Worm (Caenorhabditis elegans): ENCODE data around the gene T07F8.1.

Gene T07F8.1

DNA sequence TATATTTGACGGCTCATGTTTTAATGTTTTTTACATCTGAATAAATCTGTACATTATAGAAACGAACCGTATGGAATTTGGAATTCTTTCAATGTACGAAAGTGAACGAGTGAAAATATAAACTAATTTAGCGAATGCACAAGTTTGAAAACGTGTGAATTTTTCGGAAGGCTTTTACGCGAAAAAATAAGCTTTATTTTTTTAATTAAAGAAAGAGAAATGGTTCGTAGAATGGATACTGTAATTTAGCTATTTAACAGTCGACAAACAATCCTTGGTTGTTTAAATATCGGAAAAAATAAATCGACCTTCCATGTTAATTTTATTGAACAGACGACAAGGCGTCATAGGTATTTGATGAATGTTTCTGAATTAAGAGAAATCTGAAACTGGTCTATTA is 47.3 kb downstream of the T07F8.1 start, which contains the start of gene acdh-12:
Gene acdh-12 (minus strand): TSS at position 101 of the 400 bp plus-strand sequence.
- TF ChIP-seq nhr-77 (tag; optimal IDR thresholded peaks at IDR 0.05) (no peak), hif-1 (tag; optimal IDR thresholded peaks at IDR 0.05) (no peak), ZK337.2 (GFP tag; IDR thresholded peaks at IDR 0.05) (no peak)

DNA sequence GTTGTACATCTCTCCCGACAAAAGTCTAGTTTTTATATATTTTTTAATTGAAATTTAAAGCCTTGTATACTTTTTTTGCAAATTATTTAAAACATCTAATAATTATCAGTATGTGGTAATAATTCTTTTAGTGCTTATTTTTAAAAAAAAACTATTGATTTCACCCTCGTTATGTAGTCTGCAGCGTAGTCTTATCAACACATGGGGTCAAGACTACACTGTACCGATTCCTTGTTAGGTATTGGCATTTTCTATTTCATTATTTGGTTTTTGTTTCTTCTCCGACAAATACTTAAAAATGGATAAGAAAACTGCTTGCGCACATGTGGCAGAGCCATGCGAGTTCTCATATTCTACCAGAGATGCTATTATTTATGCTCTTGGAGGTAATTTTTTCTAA is 47.8 kb downstream of the T07F8.1 start, which contains the start of gene maoc-1:
Gene maoc-1 (plus strand): TSS at position 237 of the 400 bp plus-strand sequence.
- TF ChIP-seq ceh-82 (tag; optimal IDR thresholded peaks at IDR 0.05) (no peak), mdl-1 (tag; optimal IDR thresholded peaks at IDR 0.05) (peak in 1 of 2 experiments; percentile 21), nhr-11 (tag; optimal IDR thresholded peaks at IDR 0.05) (no peak), nhr-28 (tag; optimal IDR thresholded peaks at IDR 0.05) (peak; percentile 95), dmd-9 (GFP tag; IDR thresholded peaks at IDR 0.05) (no peak), skn-1 (tag; optimal IDR thresholded peaks at IDR 0.05) (no peak), unc-130 (GFP tag; optimal IDR thresholded peaks at IDR 0.05) (no peak), dmd-8 (GFP tag; IDR thresholded peaks at IDR 0.05) (no peak), aha-1 (tag) (no peak), lsy-2 (tag; optimal IDR thresholded peaks at IDR 0.05) (peak in 1 of 2 experiments; percentile 5), mep-1 (tag; optimal IDR thresholded peaks at IDR 0.05) (no peak), F26F4.8 (GFP tag; conservative IDR thresholded peaks at IDR 0.05) (no peak), zip-11 (GFP tag; IDR thresholded peaks at IDR 0.05) (no peak), snpc-1.2 (GFP tag; IDR thresholded peaks at IDR 0.05) (no peak), pha-4 (GFP tag; IDR thresholded peaks at IDR 0.05) (0 out of 2 replicates have a peak, but pooled peaks have one; percentile 40), pha-4 (tag; optimal IDR thresholded peaks at IDR 0.05) (no peak), dve-1 (tag; optimal IDR thresholded peaks at IDR 0.05; ENCODE audit: insufficient read depth) (peak; percentile 24), nhr-102 (tag; optimal IDR thresholded peaks at IDR 0.05) (no peak), daf-16 (GFP tag; optimal IDR thresholded peaks at IDR 0.05) (no peak), daf-16 (tag; optimal IDR thresholded peaks at IDR 0.05) (peak; percentile 75), lim-7 (GFP tag; IDR thresholded peaks at IDR 0.05) (no peak), mes-2 (tag; optimal IDR thresholded peaks at IDR 0.05; ENCODE audit: poor library complexity, severe bottlenecking) (peak; percentile 7), aly-2 (tag; optimal IDR thresholded peaks at IDR 0.05) (no peak), F49E8.2 (tag; optimal IDR thresholded peaks at IDR 0.05; ENCODE audit: borderline replicate concordance) (no peak), nhr-77 (tag; optimal IDR thresholded peaks at IDR 0.05) (peak; percentile 37), ceh-32 (tag; optimal IDR thresholded peaks at IDR 0.05; ENCODE audit: poor library complexity) (no peak), D1046.2 (GFP tag; IDR thresholded peaks at IDR 0.05) (no peak), ztf-11 (tag; optimal IDR thresholded peaks at IDR 0.05) (no peak), attf-4 (tag; optimal IDR thresholded peaks at IDR 0.05) (no peak), hlh-11 (tag; optimal IDR thresholded peaks at IDR 0.05) (peak; percentile 33)

DNA sequence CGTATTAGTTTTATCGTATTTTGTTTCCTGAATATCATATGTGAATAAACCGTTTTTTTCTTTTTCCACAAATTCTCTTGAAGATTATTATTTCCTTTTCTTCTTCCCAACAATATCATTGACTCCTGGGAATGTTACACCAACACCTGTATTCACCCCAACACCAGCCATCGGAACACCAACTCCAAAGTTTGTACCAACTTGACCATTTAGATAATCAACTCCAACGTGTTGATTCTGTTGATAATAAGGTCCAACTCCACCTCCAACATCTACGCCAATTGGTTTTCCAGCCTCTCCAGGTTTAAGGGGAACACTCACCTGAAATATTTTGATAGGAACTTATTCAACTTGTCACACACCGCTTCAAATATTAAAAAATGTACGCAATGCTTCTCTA is 49.2 kb downstream of the T07F8.1 start:
- TF ChIP-seq php-3 (GFP tag; IDR thresholded peaks at IDR 0.05) (no peak), lin-38 (GFP tag; IDR thresholded peaks at IDR 0.05) (peak; percentile 17; the same call in 1 of the 2 replicates), dmd-8 (GFP tag; IDR thresholded peaks at IDR 0.05) (0 out of 2 replicates have a peak, but pooled peaks have one; percentile 55), mep-1 (tag; optimal IDR thresholded peaks at IDR 0.05) (peak; percentile 29), spr-1 (tag; optimal IDR thresholded peaks at IDR 0.05) (no peak), aha-1 (tag) (peak; percentile 95), daf-16 (GFP tag; optimal IDR thresholded peaks at IDR 0.05) (no peak), daf-16 (tag; optimal IDR thresholded peaks at IDR 0.05) (peak; percentile 14)

DNA sequence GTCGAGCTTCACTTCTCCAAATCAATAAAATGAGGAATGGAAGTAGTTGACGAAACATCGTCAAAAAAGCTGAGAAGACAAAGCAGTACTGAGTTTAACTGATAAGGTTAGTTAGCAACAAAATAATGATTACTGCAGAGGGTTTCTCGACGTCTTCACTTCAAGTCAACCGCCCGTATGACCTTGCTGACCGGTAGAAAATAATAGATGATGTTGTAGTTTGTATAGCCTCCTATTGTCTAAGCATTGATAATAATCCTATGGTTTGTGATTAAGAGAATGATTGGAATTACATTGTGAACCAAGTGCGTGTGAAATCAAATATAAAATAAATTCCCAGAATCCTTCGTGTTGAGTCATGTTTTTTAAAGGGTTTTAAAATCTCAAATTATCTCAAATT is 51.1 kb downstream of the T07F8.1 start, which contains the start of gene E04F6.6:
Gene E04F6.6 (minus strand): TSS at position 258 of the 400 bp plus-strand sequence.
- peak; percentile 87 for TF ChIP-seq nhr-28 (tag; optimal IDR thresholded peaks at IDR 0.05)
- TF ChIP-seq aha-1 (tag) = peak; percentile 30
- TF ChIP-seq Y5F2A.4 (GFP tag; optimal IDR thresholded peaks at IDR 0.05) = no peak
